Fruit fly (Drosophila melanogaster): Measurements from ENCODE around the gene CG15330.

dm6 chrX:7909069-7909389 is 46.8 kb upstream of the CG15330 start:
- TF ChIP-seq rgr (GFP tag; optimal IDR thresholded peaks at IDR 0.05) (no peak), psq (GFP tag; optimal IDR thresholded peaks at IDR 0.05) (no peak), CG9705 (GFP tag; optimal IDR thresholded peaks at IDR 0.05) (no peak), fru (GFP tag; optimal IDR thresholded peaks at IDR 0.05) (no peak), lola (GFP tag; optimal IDR thresholded peaks at IDR 0.05) (no peak), usp (GFP tag; optimal IDR thresholded peaks at IDR 0.05) (no peak), Abd-B (GFP tag; optimal IDR thresholded peaks at IDR 0.05) (no peak), Dif (GFP tag; optimal IDR thresholded peaks at IDR 0.05; ENCODE audit: partially characterized antibody) (no peak), GATAd (GFP tag; optimal IDR thresholded peaks at IDR 0.05) (no peak)
